Worm (Caenorhabditis elegans): ENCODE data around the gene rpl-2.

Gene rpl-2

DNA sequence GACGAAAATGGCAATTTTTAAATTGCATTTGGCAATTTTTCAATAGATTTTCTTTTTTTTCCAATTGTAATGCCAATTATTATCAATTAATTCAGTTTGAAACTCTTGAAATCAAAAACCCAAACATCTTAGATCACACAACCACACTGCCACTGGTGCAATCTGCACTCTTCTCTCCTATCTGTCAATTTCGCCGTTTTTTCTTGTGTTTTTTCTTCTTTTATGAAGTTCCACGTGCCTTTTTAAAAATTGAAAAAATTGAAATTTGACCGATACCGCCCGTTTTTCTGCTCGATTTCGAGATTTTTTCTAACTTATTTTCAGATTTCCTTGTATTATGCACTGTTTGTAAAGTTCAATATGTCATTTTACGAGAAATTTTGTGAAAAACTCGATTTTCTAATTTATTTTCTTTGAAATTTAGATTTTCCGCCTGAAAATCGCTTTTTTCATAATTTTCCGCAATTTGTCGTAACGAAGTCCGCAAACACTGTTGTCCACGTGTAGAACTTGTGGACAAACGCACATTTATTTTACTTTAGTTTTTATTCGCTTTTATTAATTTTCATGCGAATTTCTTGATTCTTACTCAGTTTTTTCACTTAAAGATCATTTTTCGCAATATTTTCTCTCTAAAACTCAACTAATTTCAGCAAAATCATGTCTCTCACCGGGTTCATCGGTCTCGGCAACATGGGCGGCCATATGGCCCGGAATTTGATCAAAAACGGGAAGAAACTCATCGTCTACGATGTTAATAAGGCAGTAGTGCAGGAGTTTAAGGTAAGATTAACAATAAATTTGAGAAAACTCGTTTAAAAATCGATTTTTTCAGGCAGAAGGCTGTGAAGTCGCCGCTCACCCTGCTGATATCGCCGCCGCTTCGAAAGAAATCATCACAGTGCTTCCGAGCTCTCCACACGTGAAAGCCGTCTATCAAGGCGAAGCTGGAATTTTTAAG lies 14.1 kb downstream of the rpl-2 start, which contains the start of gene B0250.5 (continued):
- TF ChIP-seq isw-1 (GFP tag; IDR thresholded peaks at IDR 0.05) (peak; percentile 72), zip-4 (GFP tag; optimal IDR thresholded peaks at IDR 0.05) (no peak)

DNA sequence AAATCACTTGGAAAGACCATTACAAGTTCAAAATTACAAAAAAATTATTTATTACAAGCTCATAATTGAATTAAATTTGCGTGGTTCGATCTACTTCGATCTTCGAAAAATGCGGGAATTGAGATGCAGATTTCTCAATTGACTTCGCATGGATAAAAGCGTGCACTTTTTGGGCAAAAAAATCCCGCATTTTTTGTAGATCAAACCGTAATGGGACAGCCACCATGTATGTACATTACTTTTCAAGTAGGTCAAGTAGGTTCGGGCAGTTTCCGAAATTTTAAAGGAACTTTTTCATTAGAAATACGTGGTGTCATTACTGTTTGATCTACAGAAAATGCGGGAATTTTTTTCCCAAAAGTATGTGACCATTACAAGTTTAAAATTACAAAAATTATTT lies 18.0 kb downstream of the rpl-2 start:
- TF ChIP-seq efl-1 (optimal IDR thresholded peaks at IDR 0.05) (no peak), efl-1 (GFP tag; optimal IDR thresholded peaks at IDR 0.05 in 1 of 2) (peak in 1 of 2 experiments; percentile 25), elt-2 (tag; optimal IDR thresholded peaks at IDR 0.05) (peak; percentile 38), swsn-7 (tag; optimal IDR thresholded peaks at IDR 0.05) (no peak), lir-3 (tag; optimal IDR thresholded peaks at IDR 0.05; ENCODE audit: poor library complexity) (no peak)

DNA sequence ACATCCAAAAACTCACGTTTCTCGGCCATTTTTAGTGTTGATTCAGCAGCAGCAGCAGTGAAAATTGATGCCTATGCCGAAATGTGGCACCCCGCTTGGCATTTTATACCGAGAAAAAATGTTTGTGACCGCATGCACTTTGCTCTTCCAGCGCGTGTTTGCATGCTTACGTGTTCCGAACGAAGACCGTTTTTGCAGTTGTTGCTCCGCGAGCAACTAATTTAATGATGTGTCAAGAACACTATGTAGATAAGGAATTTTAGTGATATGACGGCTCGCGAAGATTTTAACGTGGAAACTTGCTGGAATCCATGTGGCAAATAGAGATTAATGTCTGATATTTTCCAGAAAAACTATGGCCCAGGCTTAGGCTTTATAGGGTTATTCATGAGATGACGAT lies 19.5 kb downstream of the rpl-2 start, which contains the start of gene dct-16:
TSS of gene dct-16 (minus strand) at position 78 of the 400 bp plus-strand sequence.
- TF ChIP-seq vab-15 (tag; optimal IDR thresholded peaks at IDR 0.05) = no peak
- peak in 1 of 2 experiments; percentile 12 for TF ChIP-seq mdl-1 (tag; optimal IDR thresholded peaks at IDR 0.05)
- TF ChIP-seq lin-14 (GFP tag; optimal IDR thresholded peaks at IDR 0.05) = peak; percentile 15
- TF ChIP-seq zag-1 (tag; optimal IDR thresholded peaks at IDR 0.05) = no peak
- TF ChIP-seq F16B12.6 (tag; optimal IDR thresholded peaks at IDR 0.05) = no peak
- TF ChIP-seq lin-35 (GFP tag; optimal IDR thresholded peaks at IDR 0.05) = peak in 1 of 2 experiments; percentile 15
- peak; percentile 18 for TF ChIP-seq nhr-71 (tag; optimal IDR thresholded peaks at IDR 0.05)
- TF ChIP-seq fos-1 (tag; optimal IDR thresholded peaks at IDR 0.05) = no peak
- TF ChIP-seq elt-2 (tag; optimal IDR thresholded peaks at IDR 0.05) = peak; percentile 72

DNA sequence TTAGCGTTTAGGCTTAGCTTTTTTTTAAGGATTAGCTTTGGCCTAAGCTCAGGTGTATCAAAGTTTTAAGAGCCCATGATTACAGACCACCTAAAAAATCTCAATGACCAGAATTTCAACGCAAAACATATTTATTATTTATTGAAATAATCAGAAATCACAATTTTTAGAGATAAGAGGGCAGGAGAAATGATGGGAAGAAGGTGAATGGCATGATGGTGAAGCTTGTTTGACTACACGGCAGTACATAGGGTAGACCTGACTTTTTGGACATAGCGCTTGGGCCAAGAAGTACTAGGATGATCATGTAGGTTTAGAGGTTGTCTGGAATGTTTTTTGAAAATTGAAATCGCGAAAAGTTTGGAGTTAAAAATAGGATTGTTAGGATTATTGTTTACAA lies 20.2 kb downstream of the rpl-2 start:
- TF ChIP-seq pag-3 (tag; optimal IDR thresholded peaks at IDR 0.05; ENCODE audit: borderline replicate concordance, insufficient read depth) (no peak), nhr-85 (tag) (no peak), hlh-17 (GFP tag; optimal IDR thresholded peaks at IDR 0.05; ENCODE audit: borderline replicate concordance) (no peak), nhr-77 (tag; optimal IDR thresholded peaks at IDR 0.05) (no peak), nhr-47 (tag; optimal IDR thresholded peaks at IDR 0.05) (no peak), hpl-2 (GFP tag; optimal IDR thresholded peaks at IDR 0.05) (no peak), mab-9 (GFP tag; IDR thresholded peaks at IDR 0.05) (no peak), fkh-8 (tag; optimal IDR thresholded peaks at IDR 0.05) (no peak), ceh-90 (tag; optimal IDR thresholded peaks at IDR 0.05) (no peak)

DNA sequence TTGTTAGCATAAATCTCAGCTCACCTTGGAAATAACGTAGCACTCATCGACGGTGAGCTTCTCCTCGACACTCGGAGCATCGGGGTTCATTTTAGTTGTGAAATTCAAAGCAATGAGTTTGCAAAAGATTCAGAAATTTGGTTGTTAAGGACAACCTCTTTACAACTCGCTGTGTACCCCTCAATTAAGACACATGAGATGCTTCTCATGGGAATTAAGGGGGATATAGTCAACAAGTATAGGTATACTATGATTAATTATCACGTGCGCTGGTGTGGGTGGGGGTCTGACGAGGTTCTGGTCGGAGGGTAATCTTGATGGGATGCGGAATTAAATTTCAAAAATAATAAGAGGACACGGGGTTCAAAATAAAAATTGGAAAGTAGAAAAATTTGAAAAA lies 20.9 kb downstream of the rpl-2 start, which contains the start of gene dct-14:
TSS of gene dct-14 (minus strand) at position 101 of the 400 bp plus-strand sequence.
- TF ChIP-seq efl-1 (optimal IDR thresholded peaks at IDR 0.05) = no peak
- peak in 1 of 2 experiments; percentile 1 for TF ChIP-seq efl-1 (GFP tag; optimal IDR thresholded peaks at IDR 0.05 in 1 of 2)
- no peak for TF ChIP-seq snu-23 (GFP tag; optimal IDR thresholded peaks at IDR 0.05)
- peak; percentile 14 for TF ChIP-seq fkh-8 (tag; optimal IDR thresholded peaks at IDR 0.05)

DNA sequence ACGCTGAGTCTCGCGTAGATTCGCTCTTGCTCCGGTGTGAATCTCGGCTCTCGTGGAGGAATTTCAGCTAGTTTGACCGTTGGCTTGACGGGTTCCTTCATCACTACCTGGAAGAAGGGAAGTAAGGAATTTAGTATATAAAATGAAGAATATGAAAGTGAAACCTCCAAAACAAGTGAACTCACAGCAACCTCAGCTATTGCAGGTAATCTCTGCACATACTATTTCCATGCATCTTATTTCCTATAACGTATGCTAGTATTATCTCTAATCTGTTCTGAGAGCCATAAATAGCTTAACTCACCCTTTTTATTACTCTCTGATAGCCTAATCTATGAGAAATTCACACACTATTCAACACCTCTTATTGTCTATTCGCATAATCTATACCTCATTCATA lies 25.5 kb downstream of the rpl-2 start, which contains the start of gene Y38H6C.4:
TSS of gene Y38H6C.4 (minus strand) at position 101 of the 400 bp plus-strand sequence.
- TF ChIP-seq skn-1 (tag; optimal IDR thresholded peaks at IDR 0.05) (no peak), dpl-1 (GFP tag; optimal IDR thresholded peaks at IDR 0.05) (no peak)

DNA sequence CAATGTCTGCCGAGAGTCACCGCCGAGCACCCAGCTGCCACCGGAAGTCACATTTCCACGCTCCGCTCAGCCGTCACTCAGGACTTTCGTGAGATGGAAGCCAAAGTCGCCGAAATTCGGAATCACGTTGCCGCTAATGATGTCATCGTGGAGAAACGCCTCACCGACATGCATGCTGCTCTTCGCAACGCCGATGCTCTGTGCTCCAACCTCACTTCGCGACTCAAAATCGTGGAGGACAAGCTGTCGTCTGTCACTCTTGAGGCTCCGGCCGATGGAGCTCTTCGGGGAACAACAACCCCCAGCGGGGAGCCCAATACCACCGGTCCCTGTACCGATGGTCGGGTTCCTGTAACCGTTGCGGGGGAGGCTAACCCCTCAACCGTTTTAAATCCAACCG lies 27.1 kb downstream of the rpl-2 start:
- no peak for TF ChIP-seq fkh-8 (tag; optimal IDR thresholded peaks at IDR 0.05)
- no peak for TF ChIP-seq C04F5.9 (tag; optimal IDR thresholded peaks at IDR 0.05)
- no peak for TF ChIP-seq nhr-237 (tag; optimal IDR thresholded peaks at IDR 0.05)
- peak; percentile 16 for TF ChIP-seq nhr-85 (tag)
- TF ChIP-seq blmp-1 (tag; optimal IDR thresholded peaks at IDR 0.05) = no peak
- no peak for TF ChIP-seq skn-1 (tag; optimal IDR thresholded peaks at IDR 0.05)
- no peak for TF ChIP-seq mab-9 (GFP tag; IDR thresholded peaks at IDR 0.05)
- no peak for TF ChIP-seq nhr-19 (GFP tag; conservative IDR thresholded peaks at IDR 0.05)
